Worm (Caenorhabditis elegans) whole organism, late embryonic: Measurements from ENCODE around the gene R10E11.9.
A peak's percentile ranks its signal among the peaks of the same experiment; 100 is the strongest.

Experiments
- C08G9.2 ChIP-seq: sonication (generic microtip); optimal IDR thresholded peaks from 2 replicates; lab custom pipeline; 2016; ENCODE audit warnings: mild to moderate bottlenecking, missing genetic modification characterization, moderate library complexity, missing compliant biosample characterization
- K02D7.2 ChIP-seq: sonication (generic microtip); optimal IDR thresholded peaks from 2 replicates; lab custom pipeline; 2017; ENCODE audit warnings: mild to moderate bottlenecking, missing genetic modification characterization, missing compliant biosample characterization
- K09A11.1 ChIP-seq: sonication (generic microtip); optimal IDR thresholded peaks from 2 replicates; lab custom pipeline; 2017; ENCODE audit warnings: antibody characterized with exemption, mild to moderate bottlenecking, missing genetic modification characterization, missing compliant biosample characterization; ENCODE audit not compliant: insufficient read depth
- T23F11.4 ChIP-seq: fragments of 200-800 bp; sonication (Bioruptor generic); optimal IDR thresholded peaks from 2 replicates; lab custom pipeline; 2018; ENCODE audit warnings: mild to moderate bottlenecking, missing genetic modification characterization, missing compliant biosample characterization
- Y22D7AL.16 ChIP-seq: sonication (generic microtip); optimal IDR thresholded peaks from 2 replicates; lab custom pipeline; 2016; ENCODE audit warnings: missing genetic modification characterization, missing compliant biosample characterization
- ahr-1 ChIP-seq: sonication (generic microtip); optimal IDR thresholded peaks from 2 replicates; lab custom pipeline; 2016; ENCODE audit warnings: missing genetic modification characterization, missing compliant biosample characterization
- ama-1 ChIP-seq: fragments of 150-350 bp; optimal IDR thresholded peaks from 2 replicates; lab custom pipeline; 2014
- ceh-18 ChIP-seq: sonication (generic microtip); optimal IDR thresholded peaks from 2 replicates; lab custom pipeline; 2016; ENCODE audit warnings: missing genetic modification characterization, missing compliant biosample characterization
- ceh-19 ChIP-seq: fragments of 200-800 bp; sonication (Bioruptor generic); optimal IDR thresholded peaks from 2 replicates; lab custom pipeline; 2018; ENCODE audit warnings: mild to moderate bottlenecking, missing genetic modification characterization, missing compliant biosample characterization
- ceh-22 ChIP-seq: sonication (generic microtip); optimal IDR thresholded peaks from 2 replicates; lab custom pipeline; 2017; ENCODE audit warnings: missing biosample characterization, missing genetic modification characterization
- ceh-45 ChIP-seq: fragments of 200-800 bp; sonication (Bioruptor generic); IDR thresholded peaks from 2 replicates; pipeline ENCODE4 v1.3.6; 2022; ENCODE audit warnings: missing genetic modification reagents, missing genetic modification characterization, missing compliant biosample characterization
- ceh-48 ChIP-seq: sonication (generic microtip); optimal IDR thresholded peaks from 2 replicates; lab custom pipeline; 2016; ENCODE audit warnings: missing genetic modification characterization, inconsistent platforms, missing compliant biosample characterization
- che-1 ChIP-seq: sonication (generic microtip); optimal IDR thresholded peaks from 2 replicates; lab custom pipeline; 2016; ENCODE audit warnings: mild to moderate bottlenecking, missing genetic modification characterization, missing compliant biosample characterization
- dmd-4 ChIP-seq: sonication (generic microtip); optimal IDR thresholded peaks from 2 replicates; lab custom pipeline; 2016; ENCODE audit warnings: borderline replicate concordance, missing genetic modification characterization, missing compliant biosample characterization
- dve-1 ChIP-seq: sonication (generic microtip); optimal IDR thresholded peaks from 2 replicates; lab custom pipeline; 2017; ENCODE audit warnings: antibody characterized with exemption, mild to moderate bottlenecking, missing genetic modification characterization, missing compliant biosample characterization
- elt-2 ChIP-seq: sonication (generic microtip); optimal IDR thresholded peaks from 2 replicates; lab custom pipeline; 2016; ENCODE audit warnings: missing genetic modification reagents, missing genetic modification characterization, missing compliant biosample characterization
- ets-4 ChIP-seq: sonication (generic microtip); optimal IDR thresholded peaks from 2 replicates; lab custom pipeline; 2016; ENCODE audit warnings: missing genetic modification characterization, missing compliant biosample characterization
- fax-1 ChIP-seq: sonication (generic microtip); optimal IDR thresholded peaks from 2 replicates; lab custom pipeline; 2016; ENCODE audit warnings: missing genotype, missing genetic modification characterization, missing compliant biosample characterization
- fkh-6 ChIP-seq: sonication (generic microtip); optimal IDR thresholded peaks from 2 replicates; lab custom pipeline; 2016; ENCODE audit warnings: missing genetic modification characterization, missing compliant biosample characterization
- gmeb-2 ChIP-seq: sonication (generic microtip); optimal IDR thresholded peaks from 2 replicates; lab custom pipeline; 2016; ENCODE audit warnings: missing genetic modification characterization, inconsistent platforms, missing compliant biosample characterization
- hlh-13 ChIP-seq: fragments of 200-800 bp; sonication (Bioruptor generic); optimal IDR thresholded peaks from 2 replicates; lab custom pipeline; 2018; ENCODE audit warnings: mild to moderate bottlenecking, missing genetic modification characterization, missing compliant biosample characterization
- hlh-30 ChIP-seq: sonication (generic microtip); optimal IDR thresholded peaks from 2 replicates; lab custom pipeline; 2017; ENCODE audit warnings: antibody characterized with exemption, missing genetic modification characterization, missing compliant biosample characterization; ENCODE audit not compliant: insufficient read depth
- hlh-6 ChIP-seq: sonication (generic microtip); optimal IDR thresholded peaks from 2 replicates; lab custom pipeline; 2016; ENCODE audit warnings: missing genotype, missing genetic modification characterization, missing compliant biosample characterization
- hlh-8 ChIP-seq: sonication (generic microtip); optimal IDR thresholded peaks from 2 replicates; lab custom pipeline; 2016; ENCODE audit warnings: missing genotype, missing genetic modification characterization, missing compliant biosample characterization
- mec-3 ChIP-seq: sonication (generic microtip); optimal IDR thresholded peaks from 2 replicates; lab custom pipeline; 2016; ENCODE audit warnings: borderline replicate concordance, missing genetic modification characterization, missing compliant biosample characterization
- nfya-1 ChIP-seq: sonication (generic microtip); optimal IDR thresholded peaks from 2 replicates; lab custom pipeline; 2017; ENCODE audit warnings: missing genetic modification characterization, mild to moderate bottlenecking, missing compliant biosample characterization, antibody characterized with exemption, moderate library complexity
- nhr-232 ChIP-seq: sonication (generic microtip); optimal IDR thresholded peaks from 2 replicates; lab custom pipeline; 2016; ENCODE audit warnings: missing genetic modification characterization, missing compliant biosample characterization
- npax-4 ChIP-seq: sonication (generic microtip); optimal IDR thresholded peaks from 2 replicates; lab custom pipeline; 2016; ENCODE audit warnings: missing genetic modification characterization, missing compliant biosample characterization
- pax-1 ChIP-seq: fragments of 150-350 bp; optimal IDR thresholded peaks from 2 replicates; lab custom pipeline; 2014; ENCODE audit warnings: missing biosample characterization, missing genetic modification characterization
- pha-2 ChIP-seq: sonication (generic microtip); optimal IDR thresholded peaks from 2 replicates; lab custom pipeline; 2017; ENCODE audit warnings: mild to moderate bottlenecking, missing genetic modification characterization, missing compliant biosample characterization
- pha-4 ChIP-seq: fragments of 150-350 bp; optimal IDR thresholded peaks from 2 replicates; lab custom pipeline; 2018; ENCODE audit warnings: missing biosample characterization, missing genetic modification reagents, missing genetic modification characterization
- pqm-1 ChIP-seq: sonication (generic microtip); optimal IDR thresholded peaks from 2 replicates; lab custom pipeline; 2016; ENCODE audit warnings: missing genetic modification characterization, missing compliant biosample characterization
- pros-1 ChIP-seq: fragments of 150-350 bp; optimal IDR thresholded peaks from 2 replicates; lab custom pipeline; 2014; ENCODE audit warnings: missing biosample characterization, missing genetic modification reagents, missing genetic modification characterization
- rnt-1 ChIP-seq: sonication (generic microtip); optimal IDR thresholded peaks from 2 replicates; lab custom pipeline; 2016; ENCODE audit warnings: missing genetic modification characterization, missing compliant biosample characterization
- sdc-2 ChIP-seq: sonication (generic microtip); optimal IDR thresholded peaks from 2 replicates; lab custom pipeline; 2016; ENCODE audit warnings: missing genotype, missing genetic modification characterization, missing compliant biosample characterization
- sox-2 ChIP-seq: fragments of 200-800 bp; sonication (Bioruptor generic); IDR thresholded peaks from 2 replicates; pipeline ENCODE4 v1.3.6; 2022; ENCODE audit warnings: missing genetic modification reagents, missing genetic modification characterization, missing compliant biosample characterization
- sox-4 ChIP-seq: sonication (generic microtip); optimal IDR thresholded peaks from 2 replicates; lab custom pipeline; 2017; ENCODE audit warnings: mild to moderate bottlenecking, missing genetic modification characterization, inconsistent platforms, missing compliant biosample characterization
- syd-9 ChIP-seq: sonication (generic microtip); optimal IDR thresholded peaks from 2 replicates; lab custom pipeline; 2016; ENCODE audit warnings: mild to moderate bottlenecking, missing genetic modification characterization, moderate library complexity, missing compliant biosample characterization
- tbx-2 ChIP-seq: sonication (generic microtip); optimal IDR thresholded peaks from 2 replicates; lab custom pipeline; 2016; ENCODE audit warnings: missing genetic modification characterization, missing compliant biosample characterization
- tbx-7 ChIP-seq: sonication (generic microtip); optimal IDR thresholded peaks from 2 replicates; lab custom pipeline; 2016; ENCODE audit warnings: missing genotype, missing genetic modification characterization, missing compliant biosample characterization
- unc-55 ChIP-seq: sonication (generic microtip); optimal IDR thresholded peaks from 2 replicates; lab custom pipeline; 2017; ENCODE audit warnings: missing biosample characterization, missing genetic modification reagents, missing genetic modification characterization
- unc-86 ChIP-seq: sonication (generic microtip); optimal IDR thresholded peaks from 2 replicates; lab custom pipeline; 2016; ENCODE audit warnings: missing genetic modification characterization, missing compliant biosample characterization
- zip-5 ChIP-seq: sonication (generic microtip); optimal IDR thresholded peaks from 2 replicates; lab custom pipeline; 2016; ENCODE audit warnings: missing genetic modification characterization, missing compliant biosample characterization
- ztf-16 ChIP-seq: sonication (generic microtip); optimal IDR thresholded peaks from 2 replicates; lab custom pipeline; 2017; ENCODE audit warnings: missing genetic modification characterization, missing compliant biosample characterization

The R10E11.9 gene

ce11 chrIII:9783133-9783590 is 10.3 kb downstream of the R10E11.9 start:
- no peak for TF ChIP-seq syd-9 (tag; lab: Kevin White, UChicago)

- TF ChIP-seq gmeb-2 (tag; lab: Kevin White, UChicago) (no peak), tbx-7 (no peak), ceh-18 (no peak), fax-1 (no peak), pros-1 (no peak), pax-1 (tag; lab: Kevin White, UChicago) (no peak), hlh-30 (tag; lab: Kevin White, UChicago) (no peak), sox-4 (tag; lab: Kevin White, UChicago) (no peak), Y22D7AL.16 (tag; lab: Kevin White, UChicago) (no peak), K02D7.2 (no peak), sox-2 (GFP tag; lab: Robert Waterston, UW) (no peak)
These were observed 10.9 kb downstream of the R10E11.9 start, which contains the start of gene R10E11.6 for ce11 chrIII:9782483-9783081. R10E11.6 (plus strand) TSS chrIII:9783006.

ce11 chrIII:9782011-9782436 is 11.4 kb downstream of the R10E11.9 start, which contains the start of gene vha-2:
vha-2 (plus strand) TSS chrIII:9782164.
- TF ChIP-seq fkh-6: no peak
- TF ChIP-seq elt-2 (tag; lab: Kevin White, UChicago): peak; percentile 56
- TF ChIP-seq, all 69 proteins: peak for 1

- TF ChIP-seq sox-4 (tag; lab: Kevin White, UChicago) (no peak), pax-1 (tag; lab: Kevin White, UChicago) (no peak), pha-2 (tag; lab: Kevin White, UChicago) (no peak), mec-3 (tag; lab: Kevin White, UChicago) (no peak), hlh-13 (no peak), pros-1 (no peak), C08G9.2 (tag; lab: Kevin White, UChicago) (peak; percentile 15), ztf-16 (tag; lab: Kevin White, UChicago) (no peak), syd-9 (tag; lab: Kevin White, UChicago) (no peak), ets-4 (peak; percentile 14), ama-1 (lab: Kevin White, UChicago) (peak; percentile 24), che-1 (tag; lab: Kevin White, UChicago) (no peak), sdc-2 (tag; lab: Kevin White, UChicago) (no peak), pqm-1 (tag; lab: Kevin White, UChicago) (no peak), nfya-1 (tag; lab: Kevin White, UChicago) (peak; percentile 82), nhr-232 (no peak), gmeb-2 (tag; lab: Kevin White, UChicago) (no peak), pha-4 (tag; lab: Kevin White, UChicago) (no peak), ceh-22 (no peak), ceh-19 (no peak), ceh-45 (GFP tag; lab: Robert Waterston, UW) (no peak), ceh-18 (peak; percentile 52), K09A11.1 (tag; lab: Kevin White, UChicago) (peak; percentile 15), dmd-4 (tag; lab: Kevin White, UChicago) (no peak), npax-4 (tag; lab: Kevin White, UChicago) (no peak), ceh-48 (tag; lab: Kevin White, UChicago) (peak; percentile 47), hlh-8 (tag; lab: Kevin White, UChicago) (no peak), rnt-1 (peak; percentile 55), unc-55 (no peak), tbx-2 (peak; percentile 65), ahr-1 (tag; lab: Kevin White, UChicago) (no peak), hlh-6 (tag; lab: Kevin White, UChicago) (no peak), dve-1 (tag; lab: Kevin White, UChicago) (peak; percentile 58), sox-2 (GFP tag; lab: Robert Waterston, UW) (no peak), zip-5 (tag; lab: Kevin White, UChicago) (no peak), unc-86 (tag; lab: Kevin White, UChicago) (peak; percentile 40), T23F11.4 (GFP tag; lab: Kevin White, UChicago) (no peak), K02D7.2 (no peak)
These were observed 12.7 kb downstream of the R10E11.9 start, which contains the start of gene vha-1 for ce11 chrIII:9780665-9781304. vha-1 (plus strand) TSS chrIII:9781254.
